Fruit fly (Drosophila melanogaster) whole organism, prepupa: ENCODE results near the gene CG13003.

Source experiments
- Blimp-1 ChIP-seq: fragments of 200-800 bp; sonication (Bioruptor generic); optimal IDR thresholded peaks from 3 replicates; lab custom pipeline; 2017; ENCODE audit warnings: missing biosample characterization, missing genetic modification characterization, mild to moderate bottlenecking, moderate library complexity, missing genetic modification reagents
- CG11294 ChIP-seq: fragments of 200-800 bp; sonication (Bioruptor generic); IDR thresholded peaks from 2 replicates; pipeline ENCODE4 v1.3.6; 2022; ENCODE audit warnings: missing biosample characterization, missing genetic modification characterization
- CG11762 ChIP-seq: fragments of 200-800 bp; sonication (Bioruptor generic); optimal IDR thresholded peaks from 3 replicates; lab custom pipeline; 2016; ENCODE audit warnings: missing biosample characterization, missing genetic modification characterization; ENCODE audit not compliant: insufficient read depth
- CG15336 ChIP-seq: fragments of 200-800 bp; sonication (Bioruptor generic); IDR thresholded peaks from 2 replicates; pipeline ENCODE4 v1.3.6; 2022; ENCODE audit warnings: missing biosample characterization, missing genetic modification characterization
- CG31627 ChIP-seq: fragments of 200-800 bp; sonication (Bioruptor generic); optimal IDR thresholded peaks from 3 replicates; lab custom pipeline; 2016; ENCODE audit warnings: missing biosample characterization, missing genetic modification characterization
- CG32006 ChIP-seq: fragments of 200-800 bp; sonication (Bioruptor generic); optimal IDR thresholded peaks from 3 replicates; lab custom pipeline; 2017; ENCODE audit warnings: missing biosample characterization, mild to moderate bottlenecking, missing genetic modification characterization
- CG3919 ChIP-seq: fragments of 200-800 bp; sonication (Bioruptor generic); optimal IDR thresholded peaks from 3 replicates; lab custom pipeline; 2016; ENCODE audit warnings: missing biosample characterization, missing genetic modification characterization
- CG4318 ChIP-seq: fragments of 200-800 bp; sonication (Bioruptor generic); optimal IDR thresholded peaks from 3 replicates; lab custom pipeline; 2017; ENCODE audit warnings: missing biosample characterization, mild to moderate bottlenecking, missing genetic modification characterization
- CG6163 ChIP-seq: fragments of 200-800 bp; sonication (Bioruptor generic); IDR thresholded peaks from 3 replicates; pipeline ENCODE4 v1.3.6; 2022; ENCODE audit warnings: missing biosample characterization, missing genetic modification characterization
- CG6792 ChIP-seq: fragments of 200-800 bp; sonication (Bioruptor generic); optimal IDR thresholded peaks from 3 replicates; lab custom pipeline; 2016; ENCODE audit warnings: missing biosample characterization, missing genetic modification characterization
- CG6808 ChIP-seq: fragments of 200-800 bp; sonication (Bioruptor generic); optimal IDR thresholded peaks from 3 replicates; lab custom pipeline; 2017; ENCODE audit warnings: missing biosample characterization, missing genetic modification characterization, mild to moderate bottlenecking, moderate library complexity, missing genetic modification reagents
- CG6854 ChIP-seq: fragments of 200-800 bp; sonication (Bioruptor generic); optimal IDR thresholded peaks from 2 replicates; lab custom pipeline; 2017; ENCODE audit warnings: missing biosample characterization, mild to moderate bottlenecking, missing genetic modification characterization
- CG7368 ChIP-seq: fragments of 200-800 bp; sonication (Bioruptor generic); optimal IDR thresholded peaks from 3 replicates; lab custom pipeline; 2016; ENCODE audit warnings: missing biosample characterization, missing genetic modification characterization
- CG8119 ChIP-seq: fragments of 200-800 bp; sonication (Bioruptor generic); IDR thresholded peaks from 3 replicates; pipeline ENCODE4 v1.3.6; 2022; ENCODE audit warnings: missing biosample characterization, missing genetic modification characterization
- CG8319 ChIP-seq: fragments of 200-800 bp; sonication (Bioruptor generic); optimal IDR thresholded peaks from 3 replicates; lab custom pipeline; 2016; ENCODE audit warnings: missing biosample characterization, missing genetic modification characterization
- CG8632 ChIP-seq: fragments of 200-800 bp; sonication (Bioruptor generic); optimal IDR thresholded peaks from 3 replicates; lab custom pipeline; 2016; ENCODE audit warnings: missing biosample characterization, missing genetic modification characterization
- Eip75B ChIP-seq: fragments of 200-800 bp; sonication (Bioruptor generic); optimal IDR thresholded peaks from 3 replicates; lab custom pipeline; 2016; ENCODE audit warnings: missing biosample characterization, missing genetic modification characterization
- Eip78C ChIP-seq: fragments of 200-800 bp; sonication (Bioruptor generic); peaks from one replicate; lab custom pipeline; 2016; ENCODE audit warnings: missing biosample characterization, missing genetic modification characterization
- Ets21C ChIP-seq: fragments of 200-800 bp; sonication (Bioruptor generic); optimal IDR thresholded peaks from 3 replicates; lab custom pipeline; 2016; ENCODE audit warnings: missing biosample characterization, missing genetic modification characterization
- Gug ChIP-seq: fragments of 200-800 bp; sonication (Bioruptor generic); IDR thresholded peaks from 2 replicates; pipeline ENCODE4 v1.3.6; 2022; ENCODE audit warnings: missing biosample characterization, missing genetic modification characterization
- Hr38 ChIP-seq: sonication (Bioruptor generic); optimal IDR thresholded peaks from 2 replicates; lab custom pipeline; 2016; ENCODE audit warnings: missing biosample characterization, missing genetic modification characterization
- Hr39 ChIP-seq: fragments of 200-800 bp; sonication (Bioruptor generic); optimal IDR thresholded peaks from 2 replicates; lab custom pipeline; 2016; ENCODE audit warnings: missing biosample characterization, missing genetic modification characterization
- Hr4 ChIP-seq: fragments of 200-800 bp; sonication (Bioruptor generic); optimal IDR thresholded peaks from 3 replicates; lab custom pipeline; 2016; ENCODE audit warnings: missing biosample characterization, missing genetic modification characterization
- Met ChIP-seq: fragments of 200-800 bp; sonication (Bioruptor generic); optimal IDR thresholded peaks from 3 replicates; lab custom pipeline; 2016; ENCODE audit warnings: missing biosample characterization, missing genetic modification characterization
- OdsH ChIP-seq: fragments of 200-800 bp; sonication (Bioruptor generic); optimal IDR thresholded peaks from 3 replicates; lab custom pipeline; 2016; ENCODE audit warnings: missing biosample characterization, missing genetic modification characterization
- Smox ChIP-seq: fragments of 200-800 bp; sonication (Bioruptor generic); optimal IDR thresholded peaks from 3 replicates; lab custom pipeline; 2016; ENCODE audit warnings: missing biosample characterization, missing genetic modification characterization
- Sox14 ChIP-seq: fragments of 200-800 bp; sonication (Bioruptor generic); optimal IDR thresholded peaks from 3 replicates; lab custom pipeline; 2016; ENCODE audit warnings: missing biosample characterization, missing genetic modification characterization
- Sox15 ChIP-seq: fragments of 200-800 bp; sonication (Bioruptor generic); optimal IDR thresholded peaks from 3 replicates; lab custom pipeline; 2016; ENCODE audit warnings: missing biosample characterization, missing genetic modification characterization
- acj6 ChIP-seq: fragments of 200-800 bp; sonication (Bioruptor generic); optimal IDR thresholded peaks from 3 replicates; lab custom pipeline; 2016; ENCODE audit warnings: missing biosample characterization, missing genetic modification characterization
- dac ChIP-seq: fragments of 200-800 bp; sonication (Bioruptor generic); optimal IDR thresholded peaks from 2 replicates; lab custom pipeline; 2017; ENCODE audit warnings: missing biosample characterization, mild to moderate bottlenecking, missing genetic modification characterization
- dsx ChIP-seq: fragments of 200-800 bp; optimal IDR thresholded peaks from 3 replicates; lab custom pipeline; 2019; ENCODE audit warnings: missing biosample characterization, mild to moderate bottlenecking, missing genetic modification characterization, moderate library complexity; ENCODE audit not compliant: poor library complexity, severe bottlenecking
- eg ChIP-seq: fragments of 200-800 bp; sonication (Bioruptor generic); IDR thresholded peaks from 3 replicates; pipeline ENCODE4 v1.3.6; 2022; ENCODE audit warnings: missing biosample characterization, missing genetic modification characterization
- esn ChIP-seq: fragments of 200-800 bp; sonication (Bioruptor generic); optimal IDR thresholded peaks from 2 replicates; lab custom pipeline; 2016; ENCODE audit warnings: missing biosample characterization, mild to moderate bottlenecking, missing genetic modification characterization, moderate library complexity
- fd59A ChIP-seq: fragments of 200-800 bp; sonication (Bioruptor generic); optimal IDR thresholded peaks from 2 replicates; lab custom pipeline; 2017; ENCODE audit warnings: missing biosample characterization, mild to moderate bottlenecking, missing genetic modification characterization, missing genetic modification reagents
- fd85E ChIP-seq: fragments of 200-800 bp; sonication (Bioruptor generic); optimal IDR thresholded peaks from 3 replicates; lab custom pipeline; 2016; ENCODE audit warnings: missing biosample characterization, missing genetic modification characterization
- fkh ChIP-seq: fragments of 200-800 bp; sonication (Bioruptor generic); optimal IDR thresholded peaks from 3 replicates; lab custom pipeline; 2017; ENCODE audit warnings: missing biosample characterization, mild to moderate bottlenecking, missing genetic modification characterization, moderate library complexity
- lz ChIP-seq: fragments of 200-800 bp; sonication (Bioruptor generic); optimal IDR thresholded peaks from 3 replicates; lab custom pipeline; 2016; ENCODE audit warnings: missing biosample characterization, missing genetic modification characterization
- net ChIP-seq: fragments of 200-800 bp; sonication (Bioruptor generic); optimal IDR thresholded peaks from 3 replicates; lab custom pipeline; 2016; ENCODE audit warnings: missing biosample characterization, missing genetic modification characterization
- pdm3 ChIP-seq: fragments of 200-800 bp; sonication (Bioruptor generic); optimal IDR thresholded peaks from 3 replicates; lab custom pipeline; 2016; ENCODE audit warnings: missing biosample characterization, missing genetic modification characterization
- salr ChIP-seq, 2 experiments: fragments of 200-800 bp; sonication (Bioruptor generic); optimal IDR thresholded peaks; 3 replicates each; lab custom pipeline; 2016 to 2018; ENCODE audit warnings: missing biosample characterization in 2 of 2, missing genetic modification characterization in 2 of 2, mild to moderate bottlenecking in 1 of 2
- spab ChIP-seq: fragments of 200-800 bp; sonication (Bioruptor generic); optimal IDR thresholded peaks from 2 replicates; lab custom pipeline; 2017; ENCODE audit warnings: missing biosample characterization, mild to moderate bottlenecking, missing genetic modification characterization, missing genetic modification reagents
- ss ChIP-seq, 2 experiments: fragments of 200-800 bp; sonication (Bioruptor generic); optimal IDR thresholded peaks; 2 replicates in 1 of 2; 3 replicates in 1 of 2; lab custom pipeline; 2017 to 2018; ENCODE audit warnings: mild to moderate bottlenecking in 2 of 2, missing biosample characterization in 2 of 2, missing genetic modification characterization in 2 of 2, moderate library complexity in 1 of 2
- svp ChIP-seq: fragments of 200-800 bp; sonication (Bioruptor generic); peaks from one replicate; lab custom pipeline; 2016; ENCODE audit warnings: missing biosample characterization, missing genetic modification characterization
- vri ChIP-seq: fragments of 200-800 bp; sonication (Bioruptor generic); optimal IDR thresholded peaks from 3 replicates; lab custom pipeline; 2016; ENCODE audit warnings: missing biosample characterization, mild to moderate bottlenecking, missing genetic modification characterization

Gene CG13003

DNA sequence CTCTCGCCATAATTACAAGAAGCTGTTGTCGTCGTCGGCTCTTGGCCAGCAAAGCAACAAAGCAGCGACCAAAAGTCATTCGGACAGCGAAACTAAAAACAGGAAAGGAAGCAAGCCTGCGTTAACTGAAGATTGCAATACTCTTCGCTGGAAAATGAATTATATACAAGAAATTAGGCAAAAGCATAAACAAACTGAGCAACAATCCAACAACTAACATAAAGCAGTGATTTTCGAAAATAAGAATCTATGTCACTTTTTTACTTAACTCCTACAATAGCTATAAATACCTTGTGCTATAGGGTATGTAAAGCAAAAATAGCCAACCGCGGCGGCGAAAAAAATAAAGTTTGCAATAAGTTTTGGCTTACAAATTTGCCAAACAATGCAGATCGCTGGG is 4.5 kb downstream of the CG13003 start (continued):
- TF ChIP-seq CG6808 (GFP tag; lab: Kevin White, UChicago) (peak; percentile 72), CG3919 (GFP tag; lab: Kevin White, UChicago) (peak; percentile 84), Hr38 (GFP tag; lab: Kevin White, UChicago) (no peak), Hr39 (peak; percentile 69), CG7368 (GFP tag; lab: Kevin White, UChicago) (peak; percentile 72), net (peak; percentile 72), pdm3 (peak; percentile 86), CG6792 (GFP tag; lab: Kevin White, UChicago) (peak; percentile 84), CG31627 (GFP tag; lab: Kevin White, UChicago) (peak; percentile 61), salr (GFP tag; optimal IDR thresholded peaks at IDR 0.05; lab: Kevin White, UChicago) (peak; percentile 52 to 53), fd85E (peak; percentile 26), Sox15 (GFP tag; lab: Kevin White, UChicago) (peak; percentile 58), CG32006 (GFP tag; lab: Kevin White, UChicago) (peak; percentile 88), CG15336 (GFP tag; lab: Robert Waterston, UW) (peak; percentile 88), CG11762 (GFP tag; lab: Kevin White, UChicago) (peak; percentile 66), ss (GFP tag; optimal IDR thresholded peaks at IDR 0.05; lab: Kevin White, UChicago) (peak; percentile 69 to 73), CG6163 (peak; percentile 83), eg (GFP tag; lab: Robert Waterston, UW) (peak; percentile 84), lz (GFP tag; lab: Kevin White, UChicago) (peak; percentile 71), CG4318 (peak; percentile 71)
- TF ChIP-seq, all 60 proteins: peak for 55

DNA sequence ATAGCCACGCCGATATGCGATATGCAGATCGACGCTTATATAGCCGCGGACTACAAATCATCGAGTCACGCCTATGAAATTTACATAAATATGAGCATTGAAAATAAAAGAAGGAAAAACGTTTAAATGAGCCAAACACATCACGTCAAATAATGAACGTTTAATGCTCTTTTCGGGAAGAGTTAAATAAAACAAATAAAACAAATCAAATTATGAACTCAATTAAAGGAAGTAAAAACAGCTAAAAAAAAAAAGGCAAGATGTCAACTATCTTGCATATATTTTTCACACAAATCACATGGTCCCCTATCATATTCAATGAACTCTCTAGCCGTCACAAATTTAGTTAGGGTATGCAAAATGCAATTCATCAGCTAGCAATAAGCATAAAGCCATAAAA is 8.7 kb downstream of the CG13003 start:
- TF ChIP-seq Eip78C (GFP tag; lab: Kevin White, UChicago) (peak; percentile 49), CG32006 (GFP tag; lab: Kevin White, UChicago) (peak; percentile 19), salr (GFP tag; optimal IDR thresholded peaks at IDR 0.05; lab: Kevin White, UChicago) (no peak), CG8119 (GFP tag; lab: Robert Waterston, UW) (peak; percentile 39; the same call in 1 of the 3 replicates), Hr4 (GFP tag; lab: Kevin White, UChicago) (peak; percentile 29), spab (no peak), CG15336 (GFP tag; lab: Robert Waterston, UW) (0 out of 2 replicates have a peak, but pooled peaks have one; percentile 33)
- TF ChIP-seq, all 60 proteins: peak for 5

DNA sequence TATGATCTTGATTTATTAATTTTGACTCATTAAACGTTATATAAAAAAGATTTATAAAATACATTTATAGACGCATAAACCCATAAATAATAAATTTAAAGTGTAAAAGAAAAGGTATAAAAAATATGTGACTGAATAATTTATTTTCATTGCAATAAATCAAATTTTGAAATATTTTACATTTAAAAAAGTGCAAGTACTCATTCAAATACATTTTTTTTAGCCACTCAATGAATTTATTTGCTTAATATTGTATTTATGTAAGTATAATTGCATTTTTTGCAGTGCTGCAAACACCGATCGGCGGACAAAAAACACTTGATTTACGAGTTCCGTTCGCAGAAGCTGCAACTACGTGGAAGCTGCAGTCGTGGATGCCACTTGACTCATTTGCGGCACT is 16.6 kb downstream of the CG13003 start:
- TF ChIP-seq spab (no peak), Blimp-1 (GFP tag; lab: Kevin White, UChicago) (no peak), Gug (GFP tag; lab: Robert Waterston, UW) (no peak), CG6854 (GFP tag; lab: Kevin White, UChicago) (no peak), CG7368 (GFP tag; lab: Kevin White, UChicago) (no peak), CG6808 (GFP tag; lab: Kevin White, UChicago) (no peak), Smox (GFP tag; lab: Kevin White, UChicago) (no peak), svp (GFP tag; lab: Kevin White, UChicago) (no peak), CG6163 (no peak), Sox15 (GFP tag; lab: Kevin White, UChicago) (no peak), dsx (GFP tag; lab: Kevin White, UChicago) (no peak), Hr38 (GFP tag; lab: Kevin White, UChicago) (no peak), fd85E (no peak), OdsH (GFP tag; lab: Kevin White, UChicago) (peak; percentile 26), CG8119 (GFP tag; lab: Robert Waterston, UW) (no peak), CG8632 (GFP tag; lab: Kevin White, UChicago) (peak; percentile 39), CG15336 (GFP tag; lab: Robert Waterston, UW) (no peak; the same call in 1 of the 2 replicates), Eip75B (GFP tag; lab: Kevin White, UChicago) (no peak), CG11762 (GFP tag; lab: Kevin White, UChicago) (no peak), CG11294 (GFP tag; lab: Robert Waterston, UW) (no peak), Eip78C (GFP tag; lab: Kevin White, UChicago) (peak; percentile 81), fd59A (GFP tag; lab: Kevin White, UChicago) (no peak), eg (GFP tag; lab: Robert Waterston, UW) (no peak; the same call in 2 of the 3 replicates), Hr39 (no peak), Ets21C (GFP tag; lab: Kevin White, UChicago) (no peak), CG8319 (GFP tag; lab: Kevin White, UChicago) (no peak), lz (GFP tag; lab: Kevin White, UChicago) (no peak), acj6 (GFP tag; lab: Kevin White, UChicago) (peak; percentile 20), CG4318 (peak; percentile 46), Sox14 (GFP tag; lab: Kevin White, UChicago) (no peak), esn (GFP tag; lab: Kevin White, UChicago) (peak; percentile 12), dac (no peak), fkh (no peak), pdm3 (peak; percentile 27), vri (GFP tag; lab: Kevin White, UChicago) (no peak), Met (GFP tag; lab: Kevin White, UChicago) (no peak), salr (GFP tag; optimal IDR thresholded peaks at IDR 0.05; lab: Kevin White, UChicago) (peak in 1 of 2 experiments; percentile 44)
